Fruit fly (Drosophila melanogaster): ENCODE measurements around the gene CG32148.
A peak's percentile ranks its signal among the peaks of the same experiment; 100 is the strongest.

Gene CG32148

DNA sequence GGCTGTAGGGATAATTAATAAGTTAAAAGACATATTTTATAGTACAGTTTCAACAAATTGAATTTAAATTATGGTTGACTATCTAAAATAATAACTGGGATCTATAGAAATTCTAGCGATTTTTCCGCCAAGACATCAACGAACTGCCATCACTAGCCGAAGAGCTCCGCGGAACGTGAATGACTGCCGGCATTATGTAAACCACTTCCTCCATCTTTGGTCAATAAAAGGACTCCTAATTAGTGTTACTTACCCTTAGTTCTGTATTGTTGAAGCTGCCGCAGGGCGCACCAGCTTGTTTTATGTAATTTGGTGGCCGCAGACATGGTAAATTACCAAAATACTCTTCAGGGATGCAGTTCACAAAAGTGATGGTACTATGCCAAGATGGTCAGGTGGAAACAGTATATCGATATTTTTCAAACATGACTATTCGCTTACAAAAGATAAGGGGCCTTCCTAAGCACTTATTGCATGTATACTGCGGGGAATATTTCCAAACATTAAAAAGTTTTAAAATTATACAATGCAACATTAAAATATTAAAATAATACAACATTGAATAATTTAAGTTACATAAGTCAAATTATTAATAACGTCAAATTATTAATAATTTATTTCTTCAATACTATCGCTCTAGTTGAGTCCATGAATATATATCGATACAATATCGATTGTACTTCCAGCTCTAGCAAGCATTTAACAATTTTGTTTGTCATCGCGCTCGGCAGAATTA is 23.8 kb upstream of the CG32148 start, which contains the start of the genes mRpL39 and Prosbeta2 (continued):
- TF ChIP-seq CG9215 (GFP tag; IDR thresholded peaks at IDR 0.05) (peak; percentile 83), da (GFP tag; optimal IDR thresholded peaks at IDR 0.05) (no peak), eyg (GFP tag; optimal IDR thresholded peaks at IDR 0.05) (no peak), ssp (GFP tag; IDR thresholded peaks at IDR 0.05) (peak; percentile 92), ash1 (GFP tag; optimal IDR thresholded peaks at IDR 0.05) (no peak), Eip74EF (GFP tag; optimal IDR thresholded peaks at IDR 0.05) (no peak), Aef1 (GFP tag; IDR thresholded peaks at IDR 0.05) (peak; percentile 62), knrl (GFP tag; IDR thresholded peaks at IDR 0.05; ENCODE audit: partially characterized antibody) (peak; percentile 99), CG10565 (GFP tag; optimal IDR thresholded peaks at IDR 0.05) (no peak), CG1024 (GFP tag; IDR thresholded peaks at IDR 0.05) (peak; percentile 30; the same call in 1 of the 2 replicates), CG9437 (GFP tag; optimal IDR thresholded peaks at IDR 0.05) (no peak), CG13296 (GFP tag; optimal IDR thresholded peaks at IDR 0.05) (no peak), slp2 (GFP tag; optimal IDR thresholded peaks at IDR 0.05) (no peak), CG4854 (GFP tag; optimal IDR thresholded peaks at IDR 0.05) (no peak), dpn (GFP tag; optimal IDR thresholded peaks at IDR 0.05) (no peak), Lpt (GFP tag; optimal IDR thresholded peaks at IDR 0.05) (no peak), hb (GFP tag; IDR thresholded peaks at IDR 0.05; ENCODE audit: partially characterized antibody) (peak; percentile 96), CG7372 (GFP tag; IDR thresholded peaks at IDR 0.05) (peak; percentile 47), CG17802 (tag; optimal IDR thresholded peaks at IDR 0.05) (no peak), bbx (GFP tag; IDR thresholded peaks at IDR 0.05; ENCODE audit: partially characterized antibody) (peak; percentile 86), Sry-δ (GFP tag; optimal IDR thresholded peaks at IDR 0.05) (peak; percentile 92), Hr39 (optimal IDR thresholded peaks at IDR 0.05) (no peak), CG8089 (GFP tag; optimal IDR thresholded peaks at IDR 0.05) (no peak), nmo (GFP tag; optimal IDR thresholded peaks at IDR 0.05) (no peak), cas (GFP tag; IDR thresholded peaks at IDR 0.05) (no peak), stwl (tag; optimal IDR thresholded peaks at IDR 0.05) (peak; percentile 68), CG7556 (GFP tag; optimal IDR thresholded peaks at IDR 0.05) (no peak), ewg (GFP tag; optimal IDR thresholded peaks at IDR 0.05) (no peak), CG32772 (GFP tag; IDR thresholded peaks at IDR 0.05) (peak; percentile 67), CG32767 (GFP tag; IDR thresholded peaks at IDR 0.05) (0 out of 2 replicates have a peak, but pooled peaks have one; percentile 10), Rx (GFP tag; IDR thresholded peaks at IDR 0.05) (0 out of 2 replicates have a peak, but pooled peaks have one; percentile 27), CG7839 (tag; optimal IDR thresholded peaks at IDR 0.05) (peak; percentile 50), Pdp1 (GFP tag; optimal IDR thresholded peaks at IDR 0.05) (peak in 1 of 2 experiments; percentile 66), fd64A (GFP tag; optimal IDR thresholded peaks at IDR 0.05) (no peak), CG9932 (GFP tag; IDR thresholded peaks at IDR 0.05) (peak; percentile 74), Scr (GFP tag; IDR thresholded peaks at IDR 0.05; ENCODE audit: partially characterized antibody) (peak; percentile 99), wek (GFP tag; optimal IDR thresholded peaks at IDR 0.05) (peak; percentile 69), her (GFP tag; optimal IDR thresholded peaks at IDR 0.05) (no peak), chn (GFP tag; optimal IDR thresholded peaks at IDR 0.05) (no peak), dati (GFP tag; IDR thresholded peaks at IDR 0.05) (no peak), crol (GFP tag; IDR thresholded peaks at IDR 0.05) (0 out of 2 replicates have a peak, but pooled peaks have one; percentile 22), CG11398 (GFP tag; optimal IDR thresholded peaks at IDR 0.05) (no peak), CG18764 (GFP tag; optimal IDR thresholded peaks at IDR 0.05) (peak; percentile 69), pum (GFP tag; optimal IDR thresholded peaks at IDR 0.05) (no peak), gcm (GFP tag; optimal IDR thresholded peaks at IDR 0.05) (peak; percentile 37), sqz (GFP tag; optimal IDR thresholded peaks at IDR 0.05) (no peak), cwo (GFP tag; optimal IDR thresholded peaks at IDR 0.05) (no peak), ERR (GFP tag; optimal IDR thresholded peaks at IDR 0.05) (no peak), CG9817 (tag; optimal IDR thresholded peaks at IDR 0.05) (peak; percentile 46)

All from whole organism, embryonic.